Fruit fly (Drosophila melanogaster) whole organism, pupa: Measurements from ENCODE around the gene vn.

Source experiments
- CG12605 ChIP-seq: fragments of 200-800 bp; sonication (Bioruptor generic); IDR thresholded peaks from 2 replicates; pipeline ENCODE4 v1.3.6; 2022; ENCODE audit warnings: missing biosample characterization, missing genetic modification characterization
- CG13204 ChIP-seq: fragments of 200-800 bp; sonication (Bioruptor generic); optimal IDR thresholded peaks from 2 replicates; lab custom pipeline; 2018; ENCODE audit warnings: missing biosample characterization, mild to moderate bottlenecking, missing genetic modification characterization, moderate library complexity
- CG32121 ChIP-seq: fragments of 200-800 bp; sonication (Bioruptor generic); IDR thresholded peaks from 2 replicates; pipeline ENCODE4 v1.3.6; 2022; ENCODE audit warnings: missing biosample characterization, missing genetic modification characterization
- CG4496 ChIP-seq: fragments of 200-800 bp; sonication (Bioruptor generic); IDR thresholded peaks from 3 replicates; pipeline ENCODE4 v1.3.6; 2022; ENCODE audit warnings: missing biosample characterization, missing genetic modification characterization
- CG8159 ChIP-seq: fragments of 200-800 bp; sonication (Bioruptor generic); optimal IDR thresholded peaks from 3 replicates; lab custom pipeline; 2018; ENCODE audit warnings: missing biosample characterization, mild to moderate bottlenecking, missing genetic modification characterization, moderate library complexity
- CG8301 ChIP-seq: fragments of 200-800 bp; sonication (Bioruptor generic); optimal IDR thresholded peaks from 2 replicates; lab custom pipeline; 2018; ENCODE audit warnings: missing biosample characterization, mild to moderate bottlenecking, missing genetic modification characterization
- CG9948 ChIP-seq: fragments of 200-800 bp; sonication (Bioruptor generic); optimal IDR thresholded peaks from 2 replicates; lab custom pipeline; 2018; ENCODE audit warnings: missing biosample characterization, mild to moderate bottlenecking, missing genetic modification characterization, moderate library complexity
- EcR ChIP-seq: fragments of 200-800 bp; sonication (Bioruptor generic); optimal IDR thresholded peaks from 3 replicates; lab custom pipeline; 2019; ENCODE audit warnings: missing biosample characterization, missing genetic modification characterization, mild to moderate bottlenecking, moderate library complexity, missing genetic modification reagents
- Ets98B ChIP-seq: fragments of 200-800 bp; sonication (Bioruptor generic); IDR thresholded peaks from 2 replicates; pipeline ENCODE4 v1.3.6; 2022; ENCODE audit warnings: missing biosample characterization, missing genetic modification characterization
- Pif1B ChIP-seq: fragments of 200-800 bp; sonication (Bioruptor generic); optimal IDR thresholded peaks from 3 replicates; lab custom pipeline; 2016; ENCODE audit warnings: missing biosample characterization, missing genetic modification characterization
- Snoo ChIP-seq: fragments of 200-800 bp; sonication (Bioruptor generic); optimal IDR thresholded peaks from 3 replicates; lab custom pipeline; 2017; ENCODE audit warnings: missing biosample characterization, mild to moderate bottlenecking, missing genetic modification characterization, inconsistent platforms
- fd96Ca ChIP-seq: fragments of 200-800 bp; sonication (Bioruptor generic); IDR thresholded peaks from 3 replicates; pipeline ENCODE4 v1.3.6; 2022; ENCODE audit warnings: missing biosample characterization, missing genetic modification characterization
- gl ChIP-seq: fragments of 200-800 bp; sonication (Bioruptor generic); optimal IDR thresholded peaks from 2 replicates; lab custom pipeline; 2018; ENCODE audit warnings: missing biosample characterization, mild to moderate bottlenecking, missing genetic modification characterization

dm6 chr3L:5797274-5797673 is 48.2 kb downstream of the vn start:
- TF ChIP-seq fd96Ca (GFP tag; lab: Robert Waterston, UW) = no peak
- TF ChIP-seq CG13204 (GFP tag; lab: Kevin White, UChicago) = no peak
- TF ChIP-seq CG8159 (tag; lab: Kevin White, UChicago) = no peak
- TF ChIP-seq Pif1B (GFP tag; lab: Kevin White, UChicago) = no peak
- TF ChIP-seq EcR (GFP tag; lab: Kevin White, UChicago) = no peak
- no peak for TF ChIP-seq CG4496 (GFP tag; lab: Robert Waterston, UW)
- TF ChIP-seq Ets98B = no peak
- TF ChIP-seq CG32121 (GFP tag; lab: Robert Waterston, UW) = no peak
- no peak for TF ChIP-seq CG8301
- no peak for TF ChIP-seq Snoo (tag; lab: Kevin White, UChicago)
- TF ChIP-seq CG12605 = no peak
- no peak for TF ChIP-seq gl
- TF ChIP-seq CG9948 = no peak
